Worm (Caenorhabditis elegans) whole organism, young adult: Measurements from ENCODE around the gene fbxb-26.

Experiments
- B0261.1 ChIP-seq: sonication (generic microtip); optimal IDR thresholded peaks from 2 replicates; lab custom pipeline; 2016; ENCODE audit warnings: mild to moderate bottlenecking, missing genetic modification characterization, moderate library complexity, missing compliant biosample characterization
- B0336.3 ChIP-seq: fragments of 200-800 bp; sonication (Bioruptor generic); IDR thresholded peaks from 2 replicates; pipeline ENCODE4 v1.3.6; 2022; ENCODE audit warnings: missing genetic modification characterization, missing compliant biosample characterization
- F37B4.10 ChIP-seq: fragments of 200-800 bp; sonication (Bioruptor generic); IDR thresholded peaks from 2 replicates; pipeline ENCODE4 v1.3.6; 2022; ENCODE audit warnings: missing genetic modification characterization, missing compliant biosample characterization
- F52B5.7 ChIP-seq: sonication (generic microtip); optimal IDR thresholded peaks from 2 replicates; lab custom pipeline; 2016; ENCODE audit warnings: mild to moderate bottlenecking, missing genetic modification characterization, missing compliant biosample characterization
- F55B11.4 ChIP-seq: sonication (generic microtip); optimal IDR thresholded peaks from 2 replicates; lab custom pipeline; 2016; ENCODE audit warnings: missing compliant biosample characterization, missing genetic modification characterization, borderline replicate concordance; ENCODE audit not compliant: insufficient read depth
- F57A8.1 ChIP-seq: fragments of 200-800 bp; sonication (Bioruptor generic); optimal IDR thresholded peaks from 2 replicates; lab custom pipeline; 2018; ENCODE audit warnings: mild to moderate bottlenecking, missing genetic modification characterization, moderate library complexity, missing compliant biosample characterization
- T07F8.4 ChIP-seq: sonication (generic microtip); optimal IDR thresholded peaks from 2 replicates; lab custom pipeline; 2016; ENCODE audit warnings: mild to moderate bottlenecking, missing genetic modification characterization, moderate library complexity, missing compliant biosample characterization
- Y67H2A.10 ChIP-seq: fragments of 200-800 bp; sonication (Bioruptor generic); conservative IDR thresholded peaks from 2 replicates; pipeline ENCODE4 v1.3.6; 2022; ENCODE audit warnings: missing genetic modification reagents, missing genetic modification characterization, missing compliant biosample characterization
- attf-3 ChIP-seq: fragments of 200-800 bp; sonication (Bioruptor generic); conservative IDR thresholded peaks from 2 replicates; pipeline ENCODE4 v1.3.6; 2022; ENCODE audit warnings: missing genetic modification reagents, missing genetic modification characterization, missing compliant biosample characterization
- attf-5 ChIP-seq: fragments of 200-800 bp; sonication (Bioruptor generic); optimal IDR thresholded peaks from 2 replicates; lab custom pipeline; 2018; ENCODE audit warnings: mild to moderate bottlenecking, missing genetic modification characterization, missing compliant biosample characterization
- ceh-27 ChIP-seq: fragments of 200-800 bp; sonication (Bioruptor generic); optimal IDR thresholded peaks from 2 replicates; lab custom pipeline; 2018; ENCODE audit warnings: mild to moderate bottlenecking, missing genetic modification characterization, moderate library complexity, missing compliant biosample characterization
- ceh-40 ChIP-seq: fragments of 200-800 bp; sonication (Bioruptor generic); IDR thresholded peaks from 2 replicates; pipeline ENCODE4 v1.3.6; 2022; ENCODE audit warnings: missing genetic modification characterization, missing compliant biosample characterization
- die-1 ChIP-seq: sonication (generic microtip); optimal IDR thresholded peaks from 2 replicates; lab custom pipeline; 2016; ENCODE audit warnings: missing genotype, mild to moderate bottlenecking, missing genetic modification characterization, missing compliant biosample characterization
- dpff-1 ChIP-seq: sonication (generic microtip); optimal IDR thresholded peaks from 2 replicates; lab custom pipeline; 2017; ENCODE audit warnings: mild to moderate bottlenecking, missing genetic modification characterization, missing compliant biosample characterization
- egl-44 ChIP-seq: fragments of 200-800 bp; sonication (Bioruptor generic); IDR thresholded peaks from 2 replicates; pipeline ENCODE4 v1.3.6; 2022; ENCODE audit warnings: missing genetic modification reagents, missing genetic modification characterization, missing compliant biosample characterization
- gei-17 ChIP-seq: fragments of 200-800 bp; sonication (Bioruptor generic); optimal IDR thresholded peaks from 2 replicates; lab custom pipeline; 2018; ENCODE audit warnings: mild to moderate bottlenecking, missing genetic modification characterization, missing compliant biosample characterization
- hmg-1.2 ChIP-seq: fragments of 200-800 bp; sonication (Bioruptor generic); IDR thresholded peaks from 2 replicates; pipeline ENCODE4 v1.3.6; 2022; ENCODE audit warnings: missing genetic modification reagents, missing genetic modification characterization, missing compliant biosample characterization
- hrde-1 ChIP-seq: sonication (generic microtip); optimal IDR thresholded peaks from 2 replicates; lab custom pipeline; 2016; ENCODE audit warnings: missing genetic modification characterization, mild to moderate bottlenecking, missing compliant biosample characterization, moderate library complexity, missing genotype, missing genetic modification reagents, borderline replicate concordance
- lin-35 ChIP-seq, 3 experiments: fragments of 150-350 bp in 2 of 3; sonication (generic microtip) in 1 of 3; optimal IDR thresholded peaks; 2 replicates each; lab custom pipeline; 2014 to 2018; ENCODE audit warnings: missing biosample characterization in 3 of 3, missing genetic modification characterization in 3 of 3, missing genetic modification reagents in 3 of 3
- lsl-1 ChIP-seq: fragments of 200-800 bp; sonication (Bioruptor generic); optimal IDR thresholded peaks from 2 replicates; lab custom pipeline; 2018; ENCODE audit warnings: mild to moderate bottlenecking, missing genetic modification characterization, moderate library complexity, missing compliant biosample characterization
- madf-10 ChIP-seq: sonication (generic microtip); optimal IDR thresholded peaks from 2 replicates; lab custom pipeline; 2016; ENCODE audit warnings: mild to moderate bottlenecking, missing genetic modification characterization, missing compliant biosample characterization
- madf-3 ChIP-seq: fragments of 200-800 bp; sonication (Bioruptor generic); IDR thresholded peaks from 2 replicates; pipeline ENCODE4 v1.3.6; 2022; ENCODE audit warnings: missing genetic modification reagents, missing genetic modification characterization, missing compliant biosample characterization
- madf-6 ChIP-seq: fragments of 200-800 bp; sonication (Bioruptor generic); IDR thresholded peaks from 2 replicates; pipeline ENCODE4 v1.3.6; 2022; ENCODE audit warnings: missing genetic modification reagents, missing genetic modification characterization, missing compliant biosample characterization
- nfyb-1 ChIP-seq: fragments of 200-800 bp; sonication (Bioruptor generic); IDR thresholded peaks from 2 replicates; pipeline ENCODE4 v1.3.6; 2022; ENCODE audit warnings: missing genetic modification reagents, missing genetic modification characterization, missing compliant biosample characterization
- rcor-1 ChIP-seq: fragments of 200-800 bp; sonication (Bioruptor generic); IDR thresholded peaks from 2 replicates; pipeline ENCODE4 v1.3.6; 2022; ENCODE audit warnings: missing genetic modification reagents, missing genetic modification characterization, missing compliant biosample characterization
- rpc-1 ChIP-seq, 2 experiments: fragments of 150-350 bp in 1 of 2; sonication (generic microtip) in 1 of 2; optimal IDR thresholded peaks; 2 replicates each; lab custom pipeline; 2014 to 2018; ENCODE audit warnings: missing biosample characterization in 1 of 2, missing genetic modification characterization in 1 of 2, missing genetic modification reagents in 1 of 2, missing genotype in 1 of 2
- sea-2 ChIP-seq: fragments of 200-800 bp; sonication (Bioruptor generic); IDR thresholded peaks from 2 replicates; pipeline ENCODE4 v1.3.6; 2022; ENCODE audit warnings: missing genetic modification characterization, missing compliant biosample characterization
- snpc-1.1 ChIP-seq: sonication (generic microtip); optimal IDR thresholded peaks from 2 replicates; lab custom pipeline; 2017; ENCODE audit warnings: missing genetic modification characterization, mild to moderate bottlenecking, missing compliant biosample characterization, antibody characterized with exemption, moderate library complexity, missing genotype, missing genetic modification reagents; ENCODE audit not compliant: insufficient read depth
- snpc-3.4 ChIP-seq: sonication (generic microtip); optimal IDR thresholded peaks from 2 replicates; lab custom pipeline; 2017; ENCODE audit warnings: missing genetic modification characterization, mild to moderate bottlenecking, missing compliant biosample characterization, antibody characterized with exemption, moderate library complexity, missing genotype, missing genetic modification reagents
- sptf-2 ChIP-seq: fragments of 200-800 bp; sonication (Bioruptor generic); optimal IDR thresholded peaks from 2 replicates; lab custom pipeline; 2018; ENCODE audit warnings: mild to moderate bottlenecking, missing genetic modification characterization, missing compliant biosample characterization
- tbp1 ChIP-seq: fragments of 200-800 bp; sonication (Bioruptor generic); optimal IDR thresholded peaks from 2 replicates; lab custom pipeline; 2018; ENCODE audit warnings: mild to moderate bottlenecking, missing genetic modification characterization, missing compliant biosample characterization
- zfh-2 ChIP-seq: fragments of 200-800 bp; sonication (Bioruptor generic); conservative IDR thresholded peaks from 2 replicates; pipeline ENCODE4 v1.3.6; 2022; ENCODE audit warnings: missing genetic modification reagents, missing genetic modification characterization, missing compliant biosample characterization
- ztf-25 ChIP-seq: fragments of 200-800 bp; sonication (Bioruptor generic); IDR thresholded peaks from 2 replicates; pipeline ENCODE4 v1.3.6; 2022; ENCODE audit warnings: missing genetic modification reagents, missing genetic modification characterization, missing compliant biosample characterization

Gene fbxb-26

DNA sequence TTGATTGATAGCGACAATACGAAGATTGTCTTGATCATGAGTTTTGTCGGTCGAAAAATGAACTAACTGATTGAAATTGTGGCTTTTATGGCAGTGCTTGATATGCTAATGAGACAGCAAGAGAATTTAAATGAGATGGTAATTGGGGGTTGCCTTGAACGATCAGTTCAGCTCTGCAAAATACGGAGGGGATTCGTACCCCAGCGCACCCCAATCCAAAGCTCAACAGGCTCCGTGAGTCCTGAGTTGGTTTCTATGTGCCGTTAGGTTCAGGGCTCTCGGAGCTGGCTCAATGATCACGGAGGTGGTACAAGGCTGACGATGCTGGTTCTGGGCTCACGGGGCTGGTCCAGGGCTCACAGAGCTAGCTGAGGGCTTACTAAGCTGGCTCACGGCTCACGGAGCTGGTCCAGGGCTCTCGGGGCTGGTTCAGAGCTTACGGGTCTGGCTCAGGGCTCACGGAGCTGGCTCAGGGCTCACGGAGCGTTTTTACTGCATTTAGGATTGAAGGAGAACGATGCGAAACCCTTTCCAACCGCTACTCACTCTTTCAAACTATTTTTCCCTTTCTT, 37.5 kb upstream of the fbxb-26 start, which contains the start of gene ZC204.6:
TSS of gene ZC204.6 (minus strand) at position 51 of the 572 bp plus-strand sequence.
- peak; percentile 84 for TF ChIP-seq zfh-2 (GFP tag; lab: Robert Waterston, UW)
- no peak for TF ChIP-seq gei-17 (GFP tag; lab: Kevin White, UChicago)
- TF ChIP-seq ztf-25 (GFP tag; lab: Robert Waterston, UW), result no peak
- TF ChIP-seq Y67H2A.10 (GFP tag; lab: Robert Waterston, UW), result no peak
- no peak for TF ChIP-seq F37B4.10 (GFP tag; lab: Robert Waterston, UW)

DNA sequence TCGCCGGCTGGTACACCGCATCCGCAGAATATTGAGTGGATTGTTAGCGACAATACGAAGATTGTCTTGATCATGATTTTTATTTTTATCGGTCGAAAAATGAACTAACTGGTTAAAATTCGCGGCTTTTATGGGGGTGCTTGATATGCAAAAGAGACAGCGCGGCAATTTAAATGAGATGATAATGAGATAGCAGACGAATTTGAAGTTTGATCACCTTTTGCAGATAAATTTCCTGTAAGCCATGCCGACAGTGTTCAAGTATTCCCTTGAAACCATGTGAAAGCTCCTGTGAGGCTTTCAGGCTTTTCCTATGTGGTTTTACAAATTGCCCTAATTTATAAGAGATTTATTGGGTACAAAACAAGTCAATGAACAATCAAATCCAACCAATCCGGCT, 36.1 kb upstream of the fbxb-26 start, which contains the start of gene ZC204.17:
TSS of gene ZC204.17 (minus strand) at position 101 of the 400 bp plus-strand sequence.
- TF ChIP-seq dpff-1 (tag; lab: Kevin White, UChicago) (no peak), madf-6 (GFP tag; lab: Robert Waterston, UW) (no peak), attf-5 (no peak), B0336.3 (GFP tag; lab: Robert Waterston, UW) (no peak), sptf-2 (GFP tag; lab: Kevin White, UChicago) (no peak), ceh-27 (no peak), B0261.1 (no peak), egl-44 (GFP tag; lab: Robert Waterston, UW) (no peak), lsl-1 (no peak), madf-10 (no peak), ceh-40 (GFP tag; lab: Robert Waterston, UW) (no peak), tbp1 (no peak), die-1 (tag; lab: Kevin White, UChicago) (no peak), lin-35 (GFP tag; optimal IDR thresholded peaks at IDR 0.05; lab: Kevin White, UChicago) (no peak), nfyb-1 (no peak), hrde-1 (tag; lab: Kevin White, UChicago) (no peak), T07F8.4 (tag; lab: Kevin White, UChicago) (no peak), snpc-1.1 (tag; lab: Kevin White, UChicago) (no peak), sea-2 (GFP tag; lab: Robert Waterston, UW) (no peak)

DNA sequence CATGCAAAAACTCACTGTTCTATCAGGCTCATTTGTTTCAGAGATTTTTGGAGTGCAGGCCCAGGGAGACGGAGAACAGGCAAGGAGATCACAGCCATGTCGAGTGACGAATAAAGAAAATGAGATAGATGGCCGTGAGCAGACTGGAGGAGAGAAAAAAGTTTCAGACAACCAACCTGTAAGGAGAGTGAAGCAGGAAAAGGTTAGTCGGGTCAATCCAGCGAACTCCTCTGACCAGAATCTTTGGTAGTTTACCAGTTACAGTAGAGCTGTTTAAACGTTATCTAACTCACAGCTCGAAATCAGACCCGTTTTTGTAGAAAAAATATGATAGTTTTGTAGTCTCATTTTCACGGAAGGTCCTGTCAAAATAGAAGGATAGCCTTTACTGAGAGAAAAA, 33.5 kb upstream of the fbxb-26 start, which contains the start of gene fbxb-21:
TSS of gene fbxb-21 (minus strand) at position 101 of the 400 bp plus-strand sequence.
- TF ChIP-seq F57A8.1 (GFP tag; lab: Kevin White, UChicago), result no peak

DNA sequence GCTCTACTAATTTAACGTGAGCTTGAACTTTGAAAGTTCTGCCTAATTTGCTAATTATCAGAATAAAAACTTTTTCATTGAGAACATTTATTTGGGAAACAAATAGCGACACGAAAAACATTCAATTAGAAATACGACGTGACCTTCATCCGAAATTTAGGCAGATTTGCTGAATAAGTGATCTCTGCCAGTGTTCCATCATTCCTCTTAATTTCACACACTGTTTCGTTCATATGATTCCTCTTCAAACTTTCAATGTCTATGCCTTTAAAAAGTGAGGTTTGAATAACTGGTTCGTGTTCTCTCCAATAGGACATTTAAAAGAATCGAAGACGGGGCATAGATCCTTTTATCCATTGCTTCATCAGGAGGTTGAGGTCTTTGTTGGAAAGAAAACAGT, 31.8 kb upstream of the fbxb-26 start, which contains the start of gene fbxb-20:
TSS of gene fbxb-20 (minus strand) at position 101 of the 400 bp plus-strand sequence.
- TF ChIP-seq madf-3 (GFP tag; lab: Robert Waterston, UW), result no peak
- TF ChIP-seq rcor-1, result no peak
- no peak for TF ChIP-seq B0261.1

DNA sequence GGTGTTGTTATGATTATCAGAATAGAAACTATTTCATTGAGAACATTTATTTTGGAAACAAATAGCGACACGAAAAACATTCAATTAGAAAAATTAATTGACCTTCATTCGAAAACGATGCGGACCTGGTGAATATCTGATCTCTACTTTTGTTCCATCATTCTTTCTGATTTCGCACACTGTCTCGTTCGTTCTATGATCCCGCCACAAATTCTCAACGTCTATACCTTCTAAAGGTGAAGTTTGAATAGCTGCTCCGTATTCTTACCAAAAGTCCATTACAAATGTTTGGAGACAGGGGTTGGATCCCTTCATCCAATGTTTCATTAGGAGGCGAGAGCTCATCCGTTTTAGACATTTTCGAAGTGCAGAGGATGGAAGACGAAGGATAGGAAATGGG, 30.5 kb upstream of the fbxb-26 start, which contains the start of gene fbxb-16:
TSS of gene fbxb-16 (minus strand) at position 101 of the 400 bp plus-strand sequence.
- no peak for TF ChIP-seq snpc-3.4

DNA sequence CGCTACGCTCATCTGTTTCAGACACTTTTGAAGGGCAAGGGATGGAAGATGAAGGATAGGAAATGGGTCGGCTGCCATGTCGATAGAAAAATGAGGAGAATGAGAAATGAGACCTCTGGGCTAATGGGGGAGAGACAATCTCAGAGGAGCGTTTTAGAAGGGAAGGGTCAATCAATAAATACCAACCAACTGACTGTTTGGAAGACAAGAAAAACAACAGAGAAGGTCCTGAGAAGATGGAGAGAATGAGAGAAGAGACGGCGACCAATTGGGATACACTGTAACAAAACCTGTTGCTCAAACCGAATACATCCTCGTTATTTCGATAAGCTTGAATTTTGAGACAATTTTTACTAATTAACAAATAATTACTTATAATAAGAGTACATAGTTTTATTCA, 28.9 kb upstream of the fbxb-26 start, which contains the start of gene fbxb-15:
TSS of gene fbxb-15 (minus strand) at position 101 of the 400 bp plus-strand sequence.
- no peak for TF ChIP-seq F52B5.7 (tag; lab: Kevin White, UChicago)
- no peak for TF ChIP-seq egl-44 (GFP tag; lab: Robert Waterston, UW)
- no peak for TF ChIP-seq rpc-1 (optimal IDR thresholded peaks at IDR 0.05; lab: Kevin White, UChicago)
- TF ChIP-seq rpc-1 (tag; optimal IDR thresholded peaks at IDR 0.05; lab: Kevin White, UChicago), result no peak
- no peak for TF ChIP-seq hmg-1.2
- TF ChIP-seq attf-3 (GFP tag; lab: Robert Waterston, UW), result no peak
- TF ChIP-seq F55B11.4 (tag; lab: Kevin White, UChicago), result no peak
